Fruit fly (Drosophila melanogaster) whole organism, prepupa: ENCODE results near the gene CG16826.

Experiments
- Blimp-1 ChIP-seq: fragments of 200-800 bp; sonication (Bioruptor generic); optimal IDR thresholded peaks from 3 replicates; lab custom pipeline; 2017; ENCODE audit warnings: missing biosample characterization, missing genetic modification characterization, mild to moderate bottlenecking, moderate library complexity, missing genetic modification reagents
- CG11294 ChIP-seq: fragments of 200-800 bp; sonication (Bioruptor generic); IDR thresholded peaks from 2 replicates; pipeline ENCODE4 v1.3.6; 2022; ENCODE audit warnings: missing biosample characterization, missing genetic modification characterization
- CG16779 ChIP-seq: fragments of 200-800 bp; sonication (Bioruptor generic); optimal IDR thresholded peaks from 3 replicates; lab custom pipeline; 2017; ENCODE audit warnings: missing biosample characterization, mild to moderate bottlenecking, missing genetic modification characterization
- CG3919 ChIP-seq: fragments of 200-800 bp; sonication (Bioruptor generic); optimal IDR thresholded peaks from 3 replicates; lab custom pipeline; 2016; ENCODE audit warnings: missing biosample characterization, missing genetic modification characterization
- CG6792 ChIP-seq: fragments of 200-800 bp; sonication (Bioruptor generic); optimal IDR thresholded peaks from 3 replicates; lab custom pipeline; 2016; ENCODE audit warnings: missing biosample characterization, missing genetic modification characterization
- CG6854 ChIP-seq: fragments of 200-800 bp; sonication (Bioruptor generic); optimal IDR thresholded peaks from 2 replicates; lab custom pipeline; 2017; ENCODE audit warnings: missing biosample characterization, mild to moderate bottlenecking, missing genetic modification characterization
- CG9139 ChIP-seq: fragments of 200-800 bp; sonication (Bioruptor generic); optimal IDR thresholded peaks from 3 replicates; lab custom pipeline; 2017; ENCODE audit warnings: missing biosample characterization, mild to moderate bottlenecking, missing genetic modification characterization
- Hr39 ChIP-seq: fragments of 200-800 bp; sonication (Bioruptor generic); optimal IDR thresholded peaks from 2 replicates; lab custom pipeline; 2016; ENCODE audit warnings: missing biosample characterization, missing genetic modification characterization
- Lpt ChIP-seq: fragments of 200-800 bp; sonication (Bioruptor generic); optimal IDR thresholded peaks from 3 replicates; lab custom pipeline; 2016; ENCODE audit warnings: missing biosample characterization, missing genetic modification characterization
- dsx ChIP-seq: fragments of 200-800 bp; optimal IDR thresholded peaks from 3 replicates; lab custom pipeline; 2019; ENCODE audit warnings: missing biosample characterization, mild to moderate bottlenecking, missing genetic modification characterization, moderate library complexity; ENCODE audit not compliant: poor library complexity, severe bottlenecking
- lz ChIP-seq: fragments of 200-800 bp; sonication (Bioruptor generic); optimal IDR thresholded peaks from 3 replicates; lab custom pipeline; 2016; ENCODE audit warnings: missing biosample characterization, missing genetic modification characterization

DNA sequence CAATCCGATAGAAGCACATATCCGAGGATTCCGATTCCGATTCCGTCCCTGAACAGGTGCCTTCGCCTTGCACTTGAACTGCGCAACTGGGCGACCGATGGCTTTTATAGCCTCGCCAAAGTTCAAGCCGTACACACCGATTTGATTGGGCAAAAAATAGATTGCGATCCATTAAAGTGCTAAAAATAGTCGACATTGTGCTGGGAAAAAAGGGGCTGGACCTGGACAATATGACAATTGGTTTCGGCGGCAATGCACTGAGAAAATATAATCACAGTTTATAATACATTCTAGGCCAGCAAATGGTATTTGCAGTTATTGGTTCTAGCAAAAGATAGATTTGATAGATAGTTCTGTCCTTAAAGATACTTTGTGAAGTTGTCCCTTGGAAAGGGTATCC is 13.9 kb downstream of the CG16826 start, which contains the start of gene CG9377:
- TF ChIP-seq Hr39 (GFP tag; lab: Kevin White, UChicago) (no peak), CG6854 (GFP tag; lab: Kevin White, UChicago) (no peak), CG16779 (tag; lab: Kevin White, UChicago) (no peak), CG3919 (GFP tag; lab: Kevin White, UChicago) (no peak), lz (GFP tag; lab: Kevin White, UChicago) (no peak), CG9139 (no peak), CG6792 (GFP tag; lab: Kevin White, UChicago) (no peak), CG11294 (GFP tag; lab: Robert Waterston, UW) (no peak), Lpt (GFP tag; lab: Kevin White, UChicago) (no peak), dsx (GFP tag; lab: Kevin White, UChicago) (no peak), Blimp-1 (GFP tag; lab: Kevin White, UChicago) (no peak)
